Fruit fly (Drosophila melanogaster): ENCODE measurements around the gene CG15771.

DNA sequence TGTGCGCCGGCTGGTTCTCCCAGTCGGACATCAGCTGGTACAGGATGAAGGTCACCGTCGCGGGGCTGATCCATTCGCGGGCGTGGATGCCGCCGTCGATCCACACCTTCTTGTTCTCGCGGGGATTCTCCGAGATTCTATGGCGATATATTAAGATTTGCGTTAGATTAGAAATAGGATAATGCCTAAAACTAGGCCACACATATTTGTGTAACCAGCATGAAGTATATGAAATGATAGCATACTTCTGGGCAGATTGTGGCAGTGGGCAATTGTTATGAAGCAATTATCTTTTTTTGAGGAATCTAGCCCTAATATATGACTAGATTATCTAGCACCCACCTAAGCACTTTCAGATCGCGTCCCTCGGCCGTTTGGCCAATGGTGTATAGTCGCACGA, 11.4 kb downstream of the CG15771 start:
- TF ChIP-seq CrebA (GFP tag; optimal IDR thresholded peaks at IDR 0.05; ENCODE audit: borderline replicate concordance) (no peak), fru (GFP tag; optimal IDR thresholded peaks at IDR 0.05) (no peak), h (GFP tag; optimal IDR thresholded peaks at IDR 0.05) (no peak)

Data from whole organism, wandering third instar larva.